Worm (Caenorhabditis elegans) whole organism, midembryonic: ENCODE measurements around the gene R12A1.3.

Experiments
- T22C8.4 ChIP-seq: fragments of 200-800 bp; sonication (Bioruptor generic); IDR thresholded peaks from 2 replicates; pipeline ENCODE4 v1.3.6; 2022; ENCODE audit warnings: missing genetic modification characterization, missing compliant biosample characterization
- cog-1 ChIP-seq: sonication (generic microtip); optimal IDR thresholded peaks from 2 replicates; lab custom pipeline; 2016; ENCODE audit warnings: missing genetic modification characterization, missing compliant biosample characterization
- flt-1 ChIP-seq: fragments of 200-800 bp; sonication (Bioruptor generic); IDR thresholded peaks from 2 replicates; pipeline ENCODE4 v1.3.6; 2022; ENCODE audit warnings: missing genetic modification characterization, missing compliant biosample characterization
- klf-2 ChIP-seq: fragments of 200-800 bp; sonication (Bioruptor generic); conservative IDR thresholded peaks from 2 replicates; pipeline ENCODE4 v1.3.6; 2022; ENCODE audit warnings: missing genetic modification reagents, missing genetic modification characterization, missing compliant biosample characterization
- med-1 ChIP-seq: sonication (generic microtip); optimal IDR thresholded peaks from 2 replicates; lab custom pipeline; 2017; ENCODE audit warnings: missing genetic modification characterization, mild to moderate bottlenecking, missing compliant biosample characterization, antibody characterized with exemption, missing genetic modification reagents; ENCODE audit not compliant: insufficient read depth
- ref-1 ChIP-seq: fragments of 200-800 bp; sonication (Bioruptor generic); conservative IDR thresholded peaks from 2 replicates; pipeline ENCODE4 v1.3.6; 2022; ENCODE audit warnings: missing genetic modification reagents, missing genetic modification characterization, missing compliant biosample characterization
- tab-1 ChIP-seq: fragments of 200-800 bp; sonication (Bioruptor generic); IDR thresholded peaks from 2 replicates; pipeline ENCODE4 v1.3.6; 2022; ENCODE audit warnings: missing genetic modification characterization, missing compliant biosample characterization
- ztf-23 ChIP-seq: fragments of 200-800 bp; sonication (Bioruptor generic); IDR thresholded peaks from 2 replicates; pipeline ENCODE4 v1.3.6; 2022; ENCODE audit warnings: missing genetic modification reagents, missing genetic modification characterization, missing compliant biosample characterization
- ztf-29 ChIP-seq: fragments of 200-800 bp; sonication (Bioruptor generic); IDR thresholded peaks from 2 replicates; pipeline ENCODE4 v1.3.6; 2022; ENCODE audit warnings: missing genetic modification reagents, missing genetic modification characterization, missing compliant biosample characterization

R12A1.3 gene

DNA sequence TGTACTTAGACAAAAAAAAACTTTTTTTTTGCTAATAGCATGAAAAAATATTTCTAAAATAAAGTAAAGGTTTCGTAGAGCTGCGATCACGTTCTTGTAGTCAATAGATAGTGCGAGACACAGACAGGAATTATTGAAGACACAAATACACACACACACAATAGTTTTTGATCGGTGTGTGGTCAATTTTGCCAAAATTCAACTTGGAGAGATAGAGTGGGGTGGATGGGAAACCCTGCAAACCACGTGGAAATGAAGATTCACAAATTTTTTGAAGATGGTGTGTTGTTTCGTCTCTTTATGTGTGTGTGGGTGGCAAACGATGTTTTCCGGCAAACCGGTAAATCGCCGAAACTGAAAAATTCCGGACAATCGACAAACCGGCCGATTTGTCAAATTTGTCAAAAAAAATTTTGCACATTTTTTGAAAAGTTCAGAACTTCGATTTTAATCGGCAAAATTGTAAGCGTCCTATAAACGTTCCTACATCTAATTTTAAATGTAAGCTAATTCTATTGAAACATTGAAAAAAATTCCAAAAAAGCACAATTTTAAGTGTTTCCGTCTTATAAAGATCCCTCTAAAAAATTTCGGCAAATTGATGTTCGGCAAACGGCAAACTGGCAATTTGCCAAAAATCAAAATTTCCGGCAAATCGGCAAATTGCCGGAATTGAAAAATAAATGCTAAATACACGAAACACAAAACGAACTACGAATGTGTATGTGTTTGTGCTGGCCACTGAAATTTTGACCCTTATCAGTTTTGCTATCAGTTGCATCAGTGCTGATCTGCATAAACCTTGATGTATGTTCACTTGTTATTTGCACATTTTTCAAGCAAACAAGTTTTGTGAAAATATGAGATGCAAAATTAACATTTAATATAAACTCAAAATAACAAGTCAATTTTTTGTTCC, 7.2 kb upstream of the R12A1.3 start:
- no peak for TF ChIP-seq ztf-29 (GFP tag; lab: Robert Waterston, UW)
- no peak for TF ChIP-seq ref-1 (GFP tag; lab: Robert Waterston, UW)
- no peak for TF ChIP-seq med-1 (GFP tag; lab: Kevin White, UChicago)
- TF ChIP-seq T22C8.4: no peak
- no peak for TF ChIP-seq cog-1 (tag; lab: Kevin White, UChicago)
- TF ChIP-seq tab-1 (GFP tag; lab: Robert Waterston, UW): no peak
- TF ChIP-seq klf-2 (GFP tag; lab: Robert Waterston, UW): no peak
- TF ChIP-seq ztf-23: no peak
- TF ChIP-seq flt-1 (GFP tag; lab: Robert Waterston, UW): no peak

DNA sequence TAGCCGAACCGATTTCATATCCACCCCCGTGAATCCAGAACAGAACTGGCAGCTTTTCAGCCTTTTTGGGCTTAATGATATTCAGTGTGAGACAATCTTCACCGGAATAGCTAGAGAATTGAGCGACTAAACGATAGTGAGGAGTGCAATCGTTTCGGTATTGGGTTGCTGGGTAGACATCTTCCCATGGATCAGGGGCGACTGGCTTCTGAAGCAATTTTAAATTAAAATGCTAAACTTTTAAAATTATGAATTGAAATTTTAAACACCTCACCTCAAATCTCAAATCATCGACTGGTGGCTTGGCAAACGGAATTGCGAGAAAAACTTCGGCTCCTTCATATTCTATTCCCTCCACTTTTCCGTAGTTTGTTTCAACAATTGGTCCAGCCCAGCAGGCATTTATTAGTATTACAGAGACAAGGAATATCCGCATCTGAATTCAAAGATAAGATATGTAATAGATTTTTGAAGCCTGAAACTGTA, 6.2 kb upstream of the R12A1.3 start, which contains the start of gene ges-1:
Gene ges-1 (minus strand): TSS at position 436 of the 486 bp plus-strand sequence.
- TF ChIP-seq ref-1 (GFP tag; lab: Robert Waterston, UW) (no peak), med-1 (GFP tag; lab: Kevin White, UChicago) (no peak), klf-2 (GFP tag; lab: Robert Waterston, UW) (no peak), ztf-23 (no peak), cog-1 (tag; lab: Kevin White, UChicago) (no peak), flt-1 (GFP tag; lab: Robert Waterston, UW) (no peak), T22C8.4 (no peak), ztf-29 (GFP tag; lab: Robert Waterston, UW) (no peak), tab-1 (GFP tag; lab: Robert Waterston, UW) (no peak)

DNA sequence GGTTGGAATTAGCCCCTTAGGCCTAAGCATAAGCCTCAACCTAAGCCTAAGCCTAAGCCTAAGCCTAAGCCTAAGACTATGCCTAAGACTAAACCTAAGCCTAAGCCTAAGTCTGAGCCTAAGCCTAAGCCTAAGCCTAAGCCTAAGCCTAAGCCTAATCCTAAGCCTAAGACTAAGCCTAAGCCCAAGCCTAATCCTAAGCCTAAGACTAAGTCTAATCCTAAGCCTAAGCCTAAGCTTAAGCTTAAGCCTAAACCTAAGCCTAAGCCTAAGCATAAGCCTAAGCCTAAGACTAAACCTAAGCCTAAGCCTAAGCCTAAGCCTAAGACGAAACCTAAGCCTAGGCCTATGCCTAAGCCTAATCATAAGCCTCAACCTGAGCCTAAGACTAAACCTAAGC, 2.3 kb downstream of the R12A1.3 start:
- TF ChIP-seq cog-1 (tag; lab: Kevin White, UChicago): no peak
- peak; percentile 65; the same call in 1 of the 2 replicates for TF ChIP-seq ztf-29 (GFP tag; lab: Robert Waterston, UW)
- no peak for TF ChIP-seq med-1 (GFP tag; lab: Kevin White, UChicago)
- TF ChIP-seq flt-1 (GFP tag; lab: Robert Waterston, UW): no peak

DNA sequence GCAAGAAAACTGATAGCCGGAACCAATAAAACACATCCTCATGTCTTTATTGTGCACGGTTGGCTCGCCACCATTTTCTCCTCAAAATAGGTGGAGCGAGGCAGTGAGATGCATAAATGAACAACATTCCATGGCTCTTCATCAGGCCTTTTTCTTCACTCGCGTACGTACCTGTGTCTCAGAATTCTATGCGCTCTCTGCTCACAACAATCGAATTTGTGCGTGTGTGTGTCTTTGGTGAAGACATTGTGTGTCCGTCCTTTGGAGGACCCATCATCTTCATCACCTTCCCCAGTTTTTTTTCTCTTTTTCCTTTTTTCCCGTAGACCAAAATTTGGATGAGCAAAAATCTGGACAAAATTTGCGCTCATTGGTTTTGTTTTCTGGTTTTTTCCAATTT, 3.3 kb downstream of the R12A1.3 start:
- TF ChIP-seq med-1 (GFP tag; lab: Kevin White, UChicago) (no peak), ztf-29 (GFP tag; lab: Robert Waterston, UW) (no peak), klf-2 (GFP tag; lab: Robert Waterston, UW) (no peak), tab-1 (GFP tag; lab: Robert Waterston, UW) (no peak), ref-1 (GFP tag; lab: Robert Waterston, UW) (no peak), cog-1 (tag; lab: Kevin White, UChicago) (no peak), ztf-23 (no peak), T22C8.4 (no peak), flt-1 (GFP tag; lab: Robert Waterston, UW) (no peak)

DNA sequence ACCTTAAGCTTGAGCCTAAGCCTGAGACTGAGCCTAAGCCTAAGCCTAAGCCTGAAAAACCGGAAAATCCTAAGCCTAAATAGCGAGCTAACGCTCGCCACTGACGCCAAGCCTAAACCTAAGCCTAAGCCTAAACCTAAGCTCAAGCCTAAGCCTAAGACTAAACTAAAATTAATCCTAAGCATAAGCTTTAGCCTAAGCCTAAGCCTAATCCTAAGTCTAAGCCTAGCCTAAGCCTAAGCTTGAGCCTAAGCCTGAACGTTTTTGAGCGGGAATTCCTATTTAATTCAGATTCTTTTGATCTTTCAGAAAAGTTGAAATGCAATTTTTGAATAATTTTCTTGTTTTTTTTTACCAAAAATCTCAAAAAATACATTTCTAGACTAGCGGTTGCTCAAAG, 9.4 kb downstream of the R12A1.3 start:
- TF ChIP-seq ref-1 (GFP tag; lab: Robert Waterston, UW): no peak
- no peak for TF ChIP-seq tab-1 (GFP tag; lab: Robert Waterston, UW)
- no peak for TF ChIP-seq cog-1 (tag; lab: Kevin White, UChicago)
- TF ChIP-seq klf-2 (GFP tag; lab: Robert Waterston, UW): no peak
- TF ChIP-seq flt-1 (GFP tag; lab: Robert Waterston, UW): no peak
- no peak for TF ChIP-seq med-1 (GFP tag; lab: Kevin White, UChicago)
- no peak for TF ChIP-seq ztf-23
- TF ChIP-seq ztf-29 (GFP tag; lab: Robert Waterston, UW): no peak; the same call in 1 of the 2 replicates
- TF ChIP-seq T22C8.4: no peak

DNA sequence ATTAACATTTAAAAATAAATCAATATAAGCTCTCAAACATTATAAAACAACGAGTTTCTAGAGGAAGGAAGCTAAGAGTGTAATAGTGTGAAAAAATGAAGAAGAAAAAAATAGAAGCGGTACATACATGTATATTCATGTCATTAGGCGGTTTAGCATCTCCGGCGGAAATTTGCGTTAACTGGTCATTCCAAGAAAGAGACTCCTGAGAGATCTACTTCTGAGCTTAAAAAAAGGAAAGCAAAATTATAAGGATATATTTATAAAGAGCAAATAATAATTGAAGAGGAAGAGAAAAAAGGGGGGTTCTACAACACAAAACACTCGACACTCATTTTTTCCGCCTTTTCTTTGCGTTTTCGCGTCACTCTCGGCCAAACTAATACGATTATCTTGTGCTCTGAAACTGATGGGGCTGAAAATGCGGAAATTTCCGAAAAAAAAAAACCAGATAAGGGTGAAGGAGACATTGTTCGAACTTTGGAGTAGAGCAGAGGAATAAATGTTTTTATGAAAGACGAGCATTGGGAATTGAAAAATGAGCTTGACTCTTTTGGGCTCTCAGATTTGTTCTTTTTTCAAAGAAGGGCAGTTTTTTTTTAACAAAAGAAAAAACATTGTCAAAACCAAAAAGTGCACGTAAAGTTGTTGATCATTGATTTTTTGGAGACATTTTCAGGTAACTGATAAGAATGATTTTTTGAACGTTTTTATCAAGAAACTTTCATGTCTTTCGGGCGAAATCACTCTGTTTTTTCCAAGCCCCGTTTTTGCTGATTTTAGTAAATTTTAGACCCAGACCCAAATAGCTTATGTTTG, 10.8 kb downstream of the R12A1.3 start:
- no peak for TF ChIP-seq flt-1 (GFP tag; lab: Robert Waterston, UW)
- no peak for TF ChIP-seq klf-2 (GFP tag; lab: Robert Waterston, UW)
- TF ChIP-seq cog-1 (tag; lab: Kevin White, UChicago): no peak
- TF ChIP-seq med-1 (GFP tag; lab: Kevin White, UChicago): no peak
- TF ChIP-seq tab-1 (GFP tag; lab: Robert Waterston, UW): no peak
- no peak for TF ChIP-seq ztf-29 (GFP tag; lab: Robert Waterston, UW)
- TF ChIP-seq ref-1 (GFP tag; lab: Robert Waterston, UW): no peak
- TF ChIP-seq T22C8.4: no peak
- TF ChIP-seq ztf-23: no peak

DNA sequence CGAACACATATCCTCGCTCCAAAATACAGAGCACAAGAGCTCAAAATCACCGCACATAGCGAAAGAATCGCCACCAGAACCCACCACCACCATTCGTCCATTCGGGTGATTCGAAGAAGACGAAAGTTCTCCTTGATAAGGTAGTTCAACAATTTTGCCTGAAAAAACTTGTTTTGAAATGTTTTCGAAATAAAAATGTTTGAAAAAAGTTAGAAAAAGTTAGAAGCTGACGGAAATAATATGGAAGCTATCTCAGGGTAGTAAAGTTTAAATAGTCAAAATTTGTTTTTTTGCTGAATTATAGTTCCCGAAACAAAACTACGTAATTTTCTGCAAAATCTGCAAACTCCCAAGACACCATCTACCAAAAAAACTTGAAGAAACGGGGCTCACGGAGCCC, 14.1 kb downstream of the R12A1.3 start, which contains the start of gene snt-5:
Gene snt-5 (minus strand): TSS at position 101 of the 400 bp plus-strand sequence.
- TF ChIP-seq klf-2 (GFP tag; lab: Robert Waterston, UW) (no peak), flt-1 (GFP tag; lab: Robert Waterston, UW) (no peak), ztf-29 (GFP tag; lab: Robert Waterston, UW) (no peak), cog-1 (tag; lab: Kevin White, UChicago) (no peak), ref-1 (GFP tag; lab: Robert Waterston, UW) (no peak), ztf-23 (no peak), med-1 (GFP tag; lab: Kevin White, UChicago) (no peak), T22C8.4 (no peak), tab-1 (GFP tag; lab: Robert Waterston, UW) (no peak)

DNA sequence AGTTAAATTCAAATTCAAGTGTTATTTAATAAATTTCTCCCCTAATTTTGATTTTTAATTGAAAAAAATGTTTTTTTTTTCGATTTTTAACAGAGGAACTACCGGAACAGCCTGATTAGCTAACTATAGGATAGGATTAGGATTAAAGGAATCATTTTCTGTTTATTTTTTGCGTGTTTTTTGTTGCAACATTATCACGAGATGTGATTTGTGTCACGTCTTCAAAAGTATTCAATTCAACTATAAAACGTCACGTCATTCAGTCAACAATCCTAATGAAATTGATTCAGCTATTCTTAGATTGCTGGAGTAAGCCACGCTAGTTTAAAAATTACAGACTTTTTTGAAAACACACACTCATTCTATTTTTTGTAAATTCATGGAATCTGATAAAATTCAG, 14.9 kb downstream of the R12A1.3 start:
- TF ChIP-seq ztf-29 (GFP tag; lab: Robert Waterston, UW) (no peak), flt-1 (GFP tag; lab: Robert Waterston, UW) (no peak), klf-2 (GFP tag; lab: Robert Waterston, UW) (no peak), ref-1 (GFP tag; lab: Robert Waterston, UW) (no peak), T22C8.4 (no peak), ztf-23 (no peak), tab-1 (GFP tag; lab: Robert Waterston, UW) (no peak), med-1 (GFP tag; lab: Kevin White, UChicago) (no peak), cog-1 (tag; lab: Kevin White, UChicago) (no peak)
